Worm (Caenorhabditis elegans): ENCODE results near the gene lars-1.

ce11 chrIII:4232811-4233269 is 46.2 kb upstream of the lars-1 start, which contains the start of gene nhr-20:
- TF ChIP-seq egl-5 (tag; optimal IDR thresholded peaks at IDR 0.05) = no peak
- no peak for TF ChIP-seq zag-1 (tag; optimal IDR thresholded peaks at IDR 0.05)
- no peak for TF ChIP-seq pqm-1 (tag; optimal IDR thresholded peaks at IDR 0.05)
- TF ChIP-seq unc-62 (GFP tag; optimal IDR thresholded peaks at IDR 0.05) = no peak
- no peak for TF ChIP-seq ZK546.5 (tag; optimal IDR thresholded peaks at IDR 0.05)
- no peak for TF ChIP-seq hmg-11 (tag; optimal IDR thresholded peaks at IDR 0.05)
- TF ChIP-seq aly-2 (tag; optimal IDR thresholded peaks at IDR 0.05) = no peak
- no peak for TF ChIP-seq ceh-82 (tag; optimal IDR thresholded peaks at IDR 0.05)

All from whole organism, L3 larva.